Fruit fly (Drosophila melanogaster) Kc167 (cell line): ENCODE results near the gene CG6059.

Experiments used
- Myc ChIP-seq: fragments of >200 bp; optimal IDR thresholded peaks from 2 replicates; lab custom pipeline; 2017; ENCODE audit warnings: missing external identifiers
- Sin3A ChIP-seq: fragments of >200 bp; optimal IDR thresholded peaks from 2 replicates; lab custom pipeline; 2018; ENCODE audit warnings: missing external identifiers
- h ChIP-seq: fragments of >200 bp; optimal IDR thresholded peaks from 3 replicates; lab custom pipeline; 2018; ENCODE audit warnings: missing external identifiers
- insv ChIP-seq: fragments of >200 bp; optimal IDR thresholded peaks from 3 replicates; lab custom pipeline; 2018; ENCODE audit warnings: missing external identifiers

dm6 chr3R:27091106-27091505, 33.4 kb downstream of the CG6059 start, which contains the start of gene Cpr97Eb:
- TF ChIP-seq Sin3A (lab: Kevin White, UChicago) (no peak), insv (lab: Kevin White, UChicago) (no peak), h (lab: Kevin White, UChicago) (no peak), Myc (lab: Kevin White, UChicago) (no peak)
